Worm (Caenorhabditis elegans): ENCODE measurements around the gene srv-31.

DNA sequence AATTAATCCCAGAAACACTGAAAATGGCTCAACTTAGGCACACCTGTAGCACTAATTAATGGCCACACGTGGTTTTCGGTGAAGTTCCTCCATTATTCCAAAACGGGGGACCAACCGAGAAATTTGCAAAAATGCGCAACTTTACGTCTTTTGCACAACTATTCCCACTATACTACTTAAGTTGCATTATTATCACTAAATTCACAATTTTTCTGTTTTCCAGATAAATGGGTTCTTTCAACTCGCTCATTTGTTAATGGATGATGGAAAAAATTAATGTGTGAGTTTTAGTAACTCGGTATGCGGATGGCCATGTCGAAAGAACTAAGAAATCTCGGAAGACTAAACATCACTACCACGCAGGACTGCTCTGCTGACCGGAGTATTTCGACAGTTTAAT is 17.2 kb downstream of the srv-31 start, which contains the start of gene T13A10.64:
- TF ChIP-seq W03F9.2 (tag; optimal IDR thresholded peaks at IDR 0.05) (no peak), him-1 (tag; optimal IDR thresholded peaks at IDR 0.05) (no peak)
